Worm (Caenorhabditis elegans) whole organism, L2 larva: ENCODE results near the gene K07H8.9.

ENCODE experiments used
- ZK546.5 ChIP-seq: sonication (generic microtip); optimal IDR thresholded peaks from 2 replicates; lab custom pipeline; 2017; ENCODE audit warnings: missing biosample characterization, missing genetic modification characterization
- alr-1 ChIP-seq: fragments of 150-350 bp; optimal IDR thresholded peaks from 2 replicates; lab custom pipeline; 2014; ENCODE audit warnings: missing biosample characterization, missing genetic modification characterization
- ama-1 ChIP-seq: fragments of 150-350 bp; optimal IDR thresholded peaks from 2 replicates; lab custom pipeline; 2018; ENCODE audit warnings: inconsistent platforms
- fos-1 ChIP-seq: fragments of 150-350 bp; optimal IDR thresholded peaks from 2 replicates; lab custom pipeline; 2014; ENCODE audit warnings: missing biosample characterization, missing genetic modification characterization
- lsy-2 ChIP-seq, 2 experiments: fragments of 150-350 bp in 1 of 2; sonication (generic microtip) in 1 of 2; optimal IDR thresholded peaks; 2 replicates each; lab custom pipeline; 2014 to 2017; ENCODE audit warnings: missing biosample characterization in 2 of 2, missing genetic modification characterization in 2 of 2
- nhr-11 ChIP-seq: fragments of 150-350 bp; optimal IDR thresholded peaks from 2 replicates; lab custom pipeline; 2014; ENCODE audit warnings: missing biosample characterization, missing genetic modification characterization
- nhr-23 ChIP-seq: fragments of 150-350 bp; optimal IDR thresholded peaks from 2 replicates; lab custom pipeline; 2014; ENCODE audit warnings: missing biosample characterization, missing genetic modification reagents, missing genetic modification characterization
- nhr-237 ChIP-seq: fragments of 150-350 bp; optimal IDR thresholded peaks from 2 replicates; lab custom pipeline; 2014; ENCODE audit warnings: missing biosample characterization, missing genetic modification characterization
- peb-1 ChIP-seq: fragments of 150-350 bp; optimal IDR thresholded peaks from 2 replicates; lab custom pipeline; 2014; ENCODE audit warnings: missing biosample characterization, missing genetic modification characterization
- ztf-4 ChIP-seq: fragments of 150-350 bp; optimal IDR thresholded peaks from 2 replicates; lab custom pipeline; 2014; ENCODE audit warnings: missing biosample characterization, missing genetic modification characterization

DNA sequence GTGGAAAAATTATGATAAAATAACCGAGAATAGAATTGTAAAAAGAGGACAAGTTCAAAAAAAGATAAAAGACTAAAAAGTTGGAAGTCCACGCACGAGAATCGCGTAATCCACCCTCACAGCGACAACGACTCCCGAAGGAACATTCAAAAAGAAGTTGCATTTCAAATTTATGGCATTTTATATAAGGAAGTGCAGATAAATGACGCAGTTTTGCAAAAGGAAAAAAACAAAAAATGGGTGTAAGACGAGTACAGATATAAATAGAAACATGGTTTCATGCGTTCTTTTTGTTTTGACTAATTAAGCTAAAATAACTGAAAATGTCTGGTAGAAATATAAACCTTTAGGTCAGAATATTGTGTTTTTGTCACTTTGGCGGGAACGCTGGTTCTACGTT is 3.1 kb downstream of the K07H8.9 start:
- TF ChIP-seq ztf-4 (tag; lab: Kevin White, UChicago) (no peak), alr-1 (tag; lab: Kevin White, UChicago) (no peak), ama-1 (lab: Kevin White, UChicago) (no peak), peb-1 (tag; lab: Kevin White, UChicago) (no peak), ZK546.5 (tag; lab: Kevin White, UChicago) (no peak), nhr-237 (tag; lab: Kevin White, UChicago) (no peak), lsy-2 (tag; optimal IDR thresholded peaks at IDR 0.05; lab: Kevin White, UChicago) (no peak), nhr-23 (no peak), nhr-11 (tag; lab: Kevin White, UChicago) (no peak), fos-1 (tag; lab: Kevin White, UChicago) (no peak)
